Worm (Caenorhabditis elegans): ENCODE measurements around the gene F54A3.6.

- no peak for TF ChIP-seq snpc-4 (tag; optimal IDR thresholded peaks at IDR 0.05)
- no peak for TF ChIP-seq ztf-11 (tag; optimal IDR thresholded peaks at IDR 0.05)
- no peak for TF ChIP-seq lin-13 (tag; optimal IDR thresholded peaks at IDR 0.05)
- TF ChIP-seq hlh-1 (tag; optimal IDR thresholded peaks at IDR 0.05): no peak
- TF ChIP-seq nhr-28 (tag; optimal IDR thresholded peaks at IDR 0.05): no peak
- no peak for TF ChIP-seq nhr-237 (tag; optimal IDR thresholded peaks at IDR 0.05)
- no peak for TF ChIP-seq ceh-43 (GFP tag; optimal IDR thresholded peaks at IDR 0.05)
Measured at ce11 chrII:2206064-2206722, 26.1 kb downstream of the F54A3.6 start.
